Worm (Caenorhabditis elegans) whole organism, L2 larva: ENCODE results near the gene ZK154.4.

Experiments
- C34F6.9 ChIP-seq: fragments of 150-350 bp; optimal IDR thresholded peaks from 2 replicates; lab custom pipeline; 2014; ENCODE audit warnings: missing biosample characterization, missing genetic modification characterization
- F13H6.1 ChIP-seq: sonication (generic microtip); optimal IDR thresholded peaks from 2 replicates; lab custom pipeline; 2016; ENCODE audit warnings: missing genetic modification characterization, missing compliant biosample characterization
- R02D3.7 ChIP-seq: fragments of 150-350 bp; optimal IDR thresholded peaks from 2 replicates; lab custom pipeline; 2014; ENCODE audit warnings: missing biosample characterization, missing genetic modification characterization
- Y55F3AM.14 ChIP-seq: fragments of 200-800 bp; sonication (Bioruptor generic); optimal IDR thresholded peaks from 2 replicates; lab custom pipeline; 2018; ENCODE audit warnings: mild to moderate bottlenecking, missing genetic modification characterization, missing compliant biosample characterization
- ZK546.5 ChIP-seq: sonication (generic microtip); optimal IDR thresholded peaks from 2 replicates; lab custom pipeline; 2017; ENCODE audit warnings: missing biosample characterization, missing genetic modification characterization
- alr-1 ChIP-seq: fragments of 150-350 bp; optimal IDR thresholded peaks from 2 replicates; lab custom pipeline; 2014; ENCODE audit warnings: missing biosample characterization, missing genetic modification characterization
- aly-2 ChIP-seq: fragments of 150-350 bp; optimal IDR thresholded peaks from 2 replicates; lab custom pipeline; 2014; ENCODE audit warnings: missing biosample characterization, missing genetic modification characterization
- ama-1 ChIP-seq: fragments of 150-350 bp; optimal IDR thresholded peaks from 2 replicates; lab custom pipeline; 2018; ENCODE audit warnings: inconsistent platforms
- blmp-1 ChIP-seq: sonication (generic microtip); optimal IDR thresholded peaks from 2 replicates; lab custom pipeline; 2017; ENCODE audit warnings: missing genetic modification characterization, mild to moderate bottlenecking, missing compliant biosample characterization, antibody characterized with exemption, moderate library complexity; ENCODE audit not compliant: insufficient read depth
- ceh-16 ChIP-seq: fragments of 150-350 bp; optimal IDR thresholded peaks from 2 replicates; lab custom pipeline; 2014; ENCODE audit warnings: missing biosample characterization, missing genetic modification characterization
- ceh-82 ChIP-seq: fragments of 150-350 bp; optimal IDR thresholded peaks from 2 replicates; lab custom pipeline; 2014; ENCODE audit warnings: missing biosample characterization, missing genetic modification characterization
- crh-2 ChIP-seq: sonication (generic microtip); optimal IDR thresholded peaks from 2 replicates; lab custom pipeline; 2017; ENCODE audit warnings: missing biosample characterization, missing genetic modification characterization
- dmd-4 ChIP-seq: sonication (generic microtip); optimal IDR thresholded peaks from 2 replicates; lab custom pipeline; 2017; ENCODE audit warnings: missing biosample characterization, missing genetic modification characterization
- egl-27 ChIP-seq: sonication (generic microtip); optimal IDR thresholded peaks from 3 replicates; lab custom pipeline; 2017; ENCODE audit warnings: missing biosample characterization, missing genetic modification reagents, missing genetic modification characterization
- elt-1 ChIP-seq: fragments of 150-350 bp; optimal IDR thresholded peaks from 2 replicates; lab custom pipeline; 2014; ENCODE audit warnings: missing biosample characterization, missing genetic modification characterization
- elt-3 ChIP-seq: sonication (generic microtip); optimal IDR thresholded peaks from 2 replicates; lab custom pipeline; 2017; ENCODE audit warnings: missing biosample characterization, missing genetic modification characterization
- fos-1 ChIP-seq: fragments of 150-350 bp; optimal IDR thresholded peaks from 2 replicates; lab custom pipeline; 2014; ENCODE audit warnings: missing biosample characterization, missing genetic modification characterization
- gmeb-1 ChIP-seq: fragments of 150-350 bp; optimal IDR thresholded peaks from 2 replicates; lab custom pipeline; 2014; ENCODE audit warnings: missing biosample characterization, missing genetic modification characterization
- lin-11 ChIP-seq: fragments of 150-350 bp; sonication (generic microtip); optimal IDR thresholded peaks from 2 replicates; lab custom pipeline; 2014; ENCODE audit warnings: missing biosample characterization, missing genetic modification characterization, inconsistent platforms, mixed read lengths
- lin-13 ChIP-seq: fragments of 150-350 bp; optimal IDR thresholded peaks from 2 replicates; lab custom pipeline; 2014; ENCODE audit warnings: missing biosample characterization, missing genetic modification reagents, missing genetic modification characterization
- lin-39 ChIP-seq: fragments of 150-350 bp; optimal IDR thresholded peaks from 2 replicates; lab custom pipeline; 2014; ENCODE audit warnings: missing biosample characterization, missing genetic modification reagents, missing genetic modification characterization
- lsy-2 ChIP-seq, 2 experiments: fragments of 150-350 bp in 1 of 2; sonication (generic microtip) in 1 of 2; optimal IDR thresholded peaks; 2 replicates each; lab custom pipeline; 2014 to 2017; ENCODE audit warnings: missing biosample characterization in 2 of 2, missing genetic modification characterization in 2 of 2
- mab-5 ChIP-seq: fragments of 150-350 bp; optimal IDR thresholded peaks from 2 replicates; lab custom pipeline; 2014; ENCODE audit warnings: missing biosample characterization, missing genetic modification characterization
- mbf-1 ChIP-seq: sonication (generic microtip); optimal IDR thresholded peaks from 2 replicates; lab custom pipeline; 2017; ENCODE audit warnings: missing biosample characterization, missing genetic modification characterization
- mdl-1 ChIP-seq, 2 experiments: fragments of 150-350 bp in 1 of 2; sonication (generic microtip) in 1 of 2; optimal IDR thresholded peaks; 2 replicates each; lab custom pipeline; 2017; ENCODE audit warnings: missing biosample characterization in 2 of 2, missing genetic modification characterization in 2 of 2
- nhr-10 ChIP-seq: sonication (generic microtip); optimal IDR thresholded peaks from 2 replicates; lab custom pipeline; 2017; ENCODE audit warnings: missing biosample characterization, missing genetic modification characterization
- nhr-11 ChIP-seq: fragments of 150-350 bp; optimal IDR thresholded peaks from 2 replicates; lab custom pipeline; 2014; ENCODE audit warnings: missing biosample characterization, missing genetic modification characterization
- nhr-12 ChIP-seq: fragments of 150-350 bp; optimal IDR thresholded peaks from 2 replicates; lab custom pipeline; 2014; ENCODE audit warnings: missing biosample characterization, missing genetic modification characterization
- nhr-129 ChIP-seq: fragments of 150-350 bp; optimal IDR thresholded peaks from 2 replicates; lab custom pipeline; 2014; ENCODE audit warnings: missing biosample characterization, missing genetic modification characterization
- nhr-21 ChIP-seq: fragments of 150-350 bp; optimal IDR thresholded peaks from 2 replicates; lab custom pipeline; 2014; ENCODE audit warnings: missing biosample characterization, missing genetic modification characterization
- nhr-23 ChIP-seq: fragments of 150-350 bp; optimal IDR thresholded peaks from 2 replicates; lab custom pipeline; 2014; ENCODE audit warnings: missing biosample characterization, missing genetic modification reagents, missing genetic modification characterization
- nhr-237 ChIP-seq: fragments of 150-350 bp; optimal IDR thresholded peaks from 2 replicates; lab custom pipeline; 2014; ENCODE audit warnings: missing biosample characterization, missing genetic modification characterization
- nhr-25 ChIP-seq: fragments of 150-350 bp; sonication (generic microtip); optimal IDR thresholded peaks from 3 replicates; lab custom pipeline; 2014; ENCODE audit warnings: missing biosample characterization, missing genetic modification characterization
- nhr-6 ChIP-seq: fragments of 150-350 bp; optimal IDR thresholded peaks from 2 replicates; lab custom pipeline; 2014; ENCODE audit warnings: missing biosample characterization, missing genetic modification characterization
- nhr-77 ChIP-seq: fragments of 150-350 bp; optimal IDR thresholded peaks from 2 replicates; lab custom pipeline; 2014; ENCODE audit warnings: missing biosample characterization, missing genetic modification characterization
- peb-1 ChIP-seq: fragments of 150-350 bp; optimal IDR thresholded peaks from 2 replicates; lab custom pipeline; 2014; ENCODE audit warnings: missing biosample characterization, missing genetic modification characterization
- sem-4 ChIP-seq: fragments of 150-350 bp; optimal IDR thresholded peaks from 2 replicates; lab custom pipeline; 2014; ENCODE audit warnings: missing biosample characterization, missing genetic modification reagents, missing genetic modification characterization
- skn-1 ChIP-seq: sonication (generic microtip); optimal IDR thresholded peaks from 2 replicates; lab custom pipeline; 2017; ENCODE audit warnings: missing biosample characterization, missing genetic modification characterization
- sma-3 ChIP-seq: sonication (generic microtip); optimal IDR thresholded peaks from 2 replicates; lab custom pipeline; 2016; ENCODE audit warnings: missing genetic modification reagents, missing genetic modification characterization, missing compliant biosample characterization
- sma-9 ChIP-seq, 2 experiments: fragments of 150-350 bp in 1 of 2; sonication (generic microtip) in 1 of 2; optimal IDR thresholded peaks; 2 replicates each; lab custom pipeline; 2014 to 2016; ENCODE audit warnings: missing genetic modification characterization in 2 of 2, mild to moderate bottlenecking in 1 of 2, missing biosample characterization in 1 of 2, missing compliant biosample characterization in 1 of 2, missing genetic modification reagents in 1 of 2, moderate library complexity in 1 of 2
- snpc-4 ChIP-seq: fragments of 150-350 bp; optimal IDR thresholded peaks from 2 replicates; lab custom pipeline; 2014; ENCODE audit warnings: missing biosample characterization, missing genetic modification characterization
- unc-39 ChIP-seq: fragments of 150-350 bp; optimal IDR thresholded peaks from 2 replicates; lab custom pipeline; 2014; ENCODE audit warnings: missing biosample characterization, missing genetic modification characterization
- unc-55 ChIP-seq: fragments of 150-350 bp; sonication (generic microtip); optimal IDR thresholded peaks from 3 replicates; lab custom pipeline; 2014; ENCODE audit warnings: missing biosample characterization, missing genetic modification reagents, missing genetic modification characterization
- unc-62 ChIP-seq: fragments of 150-350 bp; optimal IDR thresholded peaks from 2 replicates; lab custom pipeline; 2014; ENCODE audit warnings: missing biosample characterization, missing genetic modification reagents, missing genetic modification characterization
- zag-1 ChIP-seq: fragments of 150-350 bp; optimal IDR thresholded peaks from 2 replicates; lab custom pipeline; 2014; ENCODE audit warnings: missing biosample characterization, missing genetic modification characterization
- ztf-1 ChIP-seq: fragments of 200-800 bp; sonication (Bioruptor generic); conservative IDR thresholded peaks from 2 replicates; pipeline ENCODE4 v1.3.6; 2022; ENCODE audit warnings: missing genetic modification characterization, missing compliant biosample characterization
- ztf-11 ChIP-seq: sonication (generic microtip); optimal IDR thresholded peaks from 2 replicates; lab custom pipeline; 2017; ENCODE audit warnings: missing biosample characterization, missing genetic modification characterization
- ztf-4 ChIP-seq: fragments of 150-350 bp; optimal IDR thresholded peaks from 2 replicates; lab custom pipeline; 2014; ENCODE audit warnings: missing biosample characterization, missing genetic modification characterization

Gene ZK154.4

DNA sequence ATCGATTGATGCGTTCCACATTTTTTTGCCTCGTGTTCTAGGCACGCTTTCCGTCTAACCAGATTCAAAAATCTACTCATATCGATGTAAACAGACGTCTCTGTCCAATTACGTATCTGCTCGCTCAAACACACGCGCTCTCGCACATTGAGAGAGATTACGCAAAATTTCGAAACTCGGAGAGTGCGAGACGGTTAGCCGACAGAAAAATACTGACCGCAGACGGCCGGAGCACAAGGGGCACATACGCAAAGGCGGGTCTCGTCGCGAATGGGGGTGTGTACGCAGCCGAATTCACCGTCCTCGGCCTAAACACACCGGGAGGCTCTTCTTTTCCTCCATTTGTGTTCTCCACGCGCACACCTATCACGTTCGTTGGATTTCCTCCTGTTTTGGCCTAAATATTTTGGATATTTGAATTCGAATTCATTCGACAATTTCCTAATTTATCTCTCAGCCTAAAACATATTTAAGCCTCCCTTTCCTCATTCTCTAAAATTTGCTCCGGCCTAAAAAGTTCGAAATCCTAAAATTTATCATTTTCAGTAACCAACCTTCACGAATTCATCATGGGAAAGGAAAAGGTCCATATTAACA is 41.0 kb upstream of the ZK154.4 start, which contains the start of gene eef-1A.2:
Gene eef-1A.2, plus strand, starts transcription at position 547 of the 597 bp plus-strand sequence.
- TF ChIP-seq sma-9 (GFP tag; optimal IDR thresholded peaks at IDR 0.05; lab: Kevin White, UChicago) (peak; percentile 95), sma-9 (tag; optimal IDR thresholded peaks at IDR 0.05; lab: Kevin White, UChicago) (no peak), nhr-12 (tag; lab: Kevin White, UChicago) (no peak), R02D3.7 (no peak), egl-27 (tag; lab: Kevin White, UChicago) (peak; percentile 96), Y55F3AM.14 (GFP tag; lab: Kevin White, UChicago) (peak; percentile 90), elt-3 (no peak), blmp-1 (peak; percentile 76), nhr-6 (tag; lab: Kevin White, UChicago) (peak; percentile 87), elt-1 (tag; lab: Kevin White, UChicago) (no peak), alr-1 (tag; lab: Kevin White, UChicago) (peak; percentile 89), F13H6.1 (tag; lab: Kevin White, UChicago) (peak; percentile 95), mab-5 (tag; lab: Kevin White, UChicago) (peak; percentile 60), ceh-16 (tag; lab: Kevin White, UChicago) (peak; percentile 85), ZK546.5 (tag; lab: Kevin White, UChicago) (peak; percentile 44), lin-11 (tag; lab: Kevin White, UChicago) (peak; percentile 99), mbf-1 (tag; lab: Kevin White, UChicago) (no peak), nhr-77 (peak; percentile 34), aly-2 (tag; lab: Kevin White, UChicago) (no peak), crh-2 (tag; lab: Kevin White, UChicago) (peak; percentile 97), unc-62 (GFP tag; lab: Kevin White, UChicago) (peak; percentile 23), peb-1 (tag; lab: Kevin White, UChicago) (no peak), unc-39 (tag; lab: Kevin White, UChicago) (no peak), ceh-82 (tag; lab: Kevin White, UChicago) (peak; percentile 88), lsy-2 (tag; optimal IDR thresholded peaks at IDR 0.05; lab: Kevin White, UChicago) (peak; percentile 83 to 92), skn-1 (tag; lab: Kevin White, UChicago) (no peak), mdl-1 (tag; optimal IDR thresholded peaks at IDR 0.05; lab: Kevin White, UChicago) (peak; percentile 87 to 98), nhr-129 (tag; lab: Kevin White, UChicago) (peak; percentile 100), unc-55 (GFP tag; lab: Kevin White, UChicago) (peak; percentile 93), nhr-23 (no peak), nhr-21 (tag; lab: Kevin White, UChicago) (peak; percentile 96), fos-1 (tag; lab: Kevin White, UChicago) (peak; percentile 81), sma-3 (peak; percentile 96), snpc-4 (tag; lab: Kevin White, UChicago) (peak; percentile 67), ztf-1 (GFP tag; lab: Robert Waterston, UW) (no peak), nhr-25 (peak; percentile 91), nhr-11 (tag; lab: Kevin White, UChicago) (no peak), ztf-11 (tag; lab: Kevin White, UChicago) (no peak), gmeb-1 (tag; lab: Kevin White, UChicago) (peak; percentile 78), lin-13 (peak; percentile 94), ama-1 (peak; percentile 85), zag-1 (tag; lab: Kevin White, UChicago) (peak; percentile 96), C34F6.9 (peak; percentile 100), dmd-4 (no peak), nhr-237 (tag; lab: Kevin White, UChicago) (no peak), ztf-4 (peak; percentile 87), sem-4 (tag; lab: Kevin White, UChicago) (peak; percentile 90), nhr-10 (tag; lab: Kevin White, UChicago) (peak; percentile 66), lin-39 (tag; lab: Kevin White, UChicago) (no peak)
